Worm (Caenorhabditis elegans): Measurements from ENCODE around the gene trpp-12.

The trpp-12 gene

ce11 chrX:2403724-2404123 lies 5.8 kb upstream of the trpp-12 start, which contains the start of gene C43H6.4:
Gene C43H6.4 (plus strand): TSS chrX:2404024.
- no peak for TF ChIP-seq nhr-2 (tag; optimal IDR thresholded peaks at IDR 0.05)
- TF ChIP-seq bed-3 (GFP tag; optimal IDR thresholded peaks at IDR 0.05): no peak
- no peak for TF ChIP-seq lin-13 (tag; optimal IDR thresholded peaks at IDR 0.05)
- no peak for TF ChIP-seq ceh-83 (GFP tag; optimal IDR thresholded peaks at IDR 0.05)
- TF ChIP-seq mep-1 (tag; optimal IDR thresholded peaks at IDR 0.05): no peak

- no peak for TF ChIP-seq ztf-11 (tag; optimal IDR thresholded peaks at IDR 0.05)
- no peak for TF ChIP-seq pha-4 (tag; optimal IDR thresholded peaks at IDR 0.05)
- TF ChIP-seq M03D4.4 (tag; optimal IDR thresholded peaks at IDR 0.05): no peak
- no peak for TF ChIP-seq ham-2 (GFP tag; optimal IDR thresholded peaks at IDR 0.05)
- no peak for TF ChIP-seq blmp-1 (tag; optimal IDR thresholded peaks at IDR 0.05)
- TF ChIP-seq ceh-43 (GFP tag; optimal IDR thresholded peaks at IDR 0.05): no peak
- TF ChIP-seq nhr-237 (tag; optimal IDR thresholded peaks at IDR 0.05): no peak
- no peak for TF ChIP-seq unc-62 (GFP tag; optimal IDR thresholded peaks at IDR 0.05)
Measured at ce11 chrX:2407167-2407566, 2.3 kb upstream of the trpp-12 start, which contains the start of gene mtpn-1. Gene mtpn-1 (plus strand): TSS chrX:2407467.

- TF ChIP-seq ces-1 (GFP tag; optimal IDR thresholded peaks at IDR 0.05) (no peak), sem-2 (GFP tag; optimal IDR thresholded peaks at IDR 0.05) (no peak), unc-62 (GFP tag; optimal IDR thresholded peaks at IDR 0.05) (no peak), blmp-1 (tag; optimal IDR thresholded peaks at IDR 0.05) (no peak), M03D4.4 (tag; optimal IDR thresholded peaks at IDR 0.05) (no peak), ceh-83 (GFP tag; optimal IDR thresholded peaks at IDR 0.05) (no peak), tbx-8 (GFP tag; optimal IDR thresholded peaks at IDR 0.05) (no peak)
Measured at ce11 chrX:2410978-2411377, 1.5 kb downstream of the trpp-12 start.

- TF ChIP-seq ham-2 (GFP tag; optimal IDR thresholded peaks at IDR 0.05): no peak
- TF ChIP-seq ceh-43 (GFP tag; optimal IDR thresholded peaks at IDR 0.05): no peak
- TF ChIP-seq unc-39 (tag; optimal IDR thresholded peaks at IDR 0.05): no peak
- TF ChIP-seq flh-1 (GFP tag; optimal IDR thresholded peaks at IDR 0.05): no peak
- TF ChIP-seq drap-1 (GFP tag; optimal IDR thresholded peaks at IDR 0.05): no peak
- TF ChIP-seq ceh-83 (GFP tag; optimal IDR thresholded peaks at IDR 0.05): no peak
Measured at ce11 chrX:2413277-2413676, 3.8 kb downstream of the trpp-12 start, which contains the start of gene hlh-15. Gene hlh-15 (minus strand): TSS chrX:2413377.

- TF ChIP-seq lin-13 (tag; optimal IDR thresholded peaks at IDR 0.05): no peak
- no peak for TF ChIP-seq lsy-2 (tag; optimal IDR thresholded peaks at IDR 0.05)
- TF ChIP-seq mep-1 (tag; optimal IDR thresholded peaks at IDR 0.05): no peak
- no peak for TF ChIP-seq mls-2 (tag; optimal IDR thresholded peaks at IDR 0.05)
- no peak for TF ChIP-seq ztf-11 (tag; optimal IDR thresholded peaks at IDR 0.05)
- TF ChIP-seq hlh-1 (tag; optimal IDR thresholded peaks at IDR 0.05): no peak
- no peak for TF ChIP-seq blmp-1 (tag; optimal IDR thresholded peaks at IDR 0.05)
Measured at ce11 chrX:2419777-2420176, 10.3 kb downstream of the trpp-12 start, which contains the start of gene glr-7. Gene glr-7 (minus strand): TSS chrX:2419877.

ce11 chrX:2422123-2422522 lies 12.6 kb downstream of the trpp-12 start:
- TF ChIP-seq unc-120 (tag; optimal IDR thresholded peaks at IDR 0.05; ENCODE audit: poor library complexity, severe bottlenecking) (no peak), lin-13 (tag; optimal IDR thresholded peaks at IDR 0.05) (no peak)

- peak; percentile 4 for TF ChIP-seq pha-4 (tag; optimal IDR thresholded peaks at IDR 0.05)
- TF ChIP-seq unc-39 (tag; optimal IDR thresholded peaks at IDR 0.05): no peak
Measured at ce11 chrX:2425284-2425683, 15.8 kb downstream of the trpp-12 start.

ce11 chrX:2426932-2427331 lies 17.4 kb downstream of the trpp-12 start:
- TF ChIP-seq ham-2 (GFP tag; optimal IDR thresholded peaks at IDR 0.05) (no peak), flh-1 (GFP tag; optimal IDR thresholded peaks at IDR 0.05) (no peak), lin-32 (GFP tag; optimal IDR thresholded peaks at IDR 0.05) (no peak), nhr-76 (tag; optimal IDR thresholded peaks at IDR 0.05) (no peak), mep-1 (tag; optimal IDR thresholded peaks at IDR 0.05) (no peak), mab-5 (tag; optimal IDR thresholded peaks at IDR 0.05) (no peak), unc-62 (GFP tag; optimal IDR thresholded peaks at IDR 0.05) (peak; percentile 54), bed-3 (GFP tag; optimal IDR thresholded peaks at IDR 0.05) (no peak), ceh-39 (tag; optimal IDR thresholded peaks at IDR 0.05) (no peak), pha-4 (tag; optimal IDR thresholded peaks at IDR 0.05) (no peak), elt-3 (tag; optimal IDR thresholded peaks at IDR 0.05) (no peak), ces-1 (GFP tag; optimal IDR thresholded peaks at IDR 0.05) (no peak), unc-120 (tag; optimal IDR thresholded peaks at IDR 0.05; ENCODE audit: poor library complexity, severe bottlenecking) (no peak), unc-39 (tag; optimal IDR thresholded peaks at IDR 0.05) (no peak), nhr-28 (tag; optimal IDR thresholded peaks at IDR 0.05) (no peak), elt-1 (tag; optimal IDR thresholded peaks at IDR 0.05; ENCODE audit: borderline replicate concordance, insufficient read depth) (peak; percentile 30), nhr-237 (tag; optimal IDR thresholded peaks at IDR 0.05) (no peak), drap-1 (GFP tag; optimal IDR thresholded peaks at IDR 0.05) (no peak)

Data from whole organism, mixed stage, embryonic.